Fruit fly (Drosophila melanogaster) whole organism, embryonic: ENCODE results near the gene CG9961.

Experiments used
- B-H1 ChIP-seq: fragments of 200-800 bp; sonication (Bioruptor generic); IDR thresholded peaks from 3 replicates; pipeline ENCODE4 v1.3.6; 2022; ENCODE audit warnings: missing biosample characterization, missing genetic modification characterization
- CG10565 ChIP-seq: fragments of 200-800 bp; sonication (Bioruptor generic); optimal IDR thresholded peaks from 3 replicates; lab custom pipeline; 2016; ENCODE audit warnings: missing biosample characterization, mild to moderate bottlenecking, missing genetic modification characterization
- CG11695 ChIP-seq: fragments of 200-800 bp; sonication (Bioruptor generic); IDR thresholded peaks from 3 replicates; pipeline ENCODE4 v1.3.6; 2022; ENCODE audit warnings: missing biosample characterization, missing genetic modification characterization
- CG12236 ChIP-seq: fragments of 200-800 bp; sonication (Bioruptor generic); optimal IDR thresholded peaks from 2 replicates; lab custom pipeline; 2016; ENCODE audit warnings: missing biosample characterization, missing genetic modification characterization
- CG13624 ChIP-seq: fragments of 200-800 bp; sonication (Bioruptor generic); optimal IDR thresholded peaks from 2 replicates; lab custom pipeline; 2016; ENCODE audit warnings: missing biosample characterization, missing genetic modification characterization
- CG16815 ChIP-seq: fragments of 200-800 bp; sonication (Bioruptor generic); optimal IDR thresholded peaks from 3 replicates; lab custom pipeline; 2017; ENCODE audit warnings: missing biosample characterization, mild to moderate bottlenecking, missing genetic modification characterization
- CG17359 ChIP-seq: fragments of 200-800 bp; sonication (Bioruptor generic); optimal IDR thresholded peaks from 3 replicates; lab custom pipeline; 2018; ENCODE audit warnings: missing biosample characterization, mild to moderate bottlenecking, missing genetic modification characterization, moderate library complexity
- CG17361 ChIP-seq: fragments of 200-800 bp; sonication (Bioruptor generic); IDR thresholded peaks from 3 replicates; pipeline ENCODE4 v1.3.6; 2022; ENCODE audit warnings: missing biosample characterization, missing genetic modification characterization
- CG1792 ChIP-seq: fragments of 200-800 bp; sonication (Bioruptor generic); optimal IDR thresholded peaks from 2 replicates; lab custom pipeline; 2016; ENCODE audit warnings: missing biosample characterization, missing genetic modification characterization
- CG18011 ChIP-seq: fragments of 200-800 bp; sonication (Bioruptor generic); optimal IDR thresholded peaks from 2 replicates; lab custom pipeline; 2017; ENCODE audit warnings: missing biosample characterization, missing genetic modification characterization, mild to moderate bottlenecking, moderate library complexity, missing genotype
- CG1832 ChIP-seq: fragments of 200-800 bp; sonication (Bioruptor generic); optimal IDR thresholded peaks from 2 replicates; lab custom pipeline; 2017; ENCODE audit warnings: missing biosample characterization, mild to moderate bottlenecking, missing genetic modification characterization, inconsistent platforms
- CG2202 ChIP-seq: fragments of 200-800 bp; sonication (Bioruptor generic); optimal IDR thresholded peaks from 2 replicates; lab custom pipeline; 2018; ENCODE audit warnings: missing biosample characterization, mild to moderate bottlenecking, missing genetic modification characterization
- CG32532 ChIP-seq: fragments of 200-800 bp; sonication (Bioruptor generic); IDR thresholded peaks from 2 replicates; pipeline ENCODE4 v1.3.6; 2022; ENCODE audit warnings: missing biosample characterization, missing genetic modification characterization
- CG32772 ChIP-seq: fragments of 200-800 bp; sonication (Bioruptor generic); IDR thresholded peaks from 2 replicates; pipeline ENCODE4 v1.3.6; 2022; ENCODE audit warnings: missing biosample characterization, missing genetic modification characterization
- CG4707 ChIP-seq: fragments of 200-800 bp; sonication (Bioruptor generic); optimal IDR thresholded peaks from 2 replicates; lab custom pipeline; 2018; ENCODE audit warnings: missing biosample characterization, mild to moderate bottlenecking, missing genetic modification characterization, moderate library complexity
- CG6654 ChIP-seq: fragments of 200-800 bp; sonication (Bioruptor generic); optimal IDR thresholded peaks from 2 replicates; lab custom pipeline; 2017; ENCODE audit warnings: missing biosample characterization, mild to moderate bottlenecking, missing genetic modification characterization
- CG6689 ChIP-seq: fragments of 200-800 bp; sonication (Bioruptor generic); IDR thresholded peaks from 2 replicates; pipeline ENCODE4 v1.3.6; 2022; ENCODE audit warnings: missing biosample characterization, missing genetic modification characterization
- CG6854 ChIP-seq: fragments of 200-800 bp; sonication (Bioruptor generic); optimal IDR thresholded peaks from 3 replicates; lab custom pipeline; 2017; ENCODE audit warnings: missing biosample characterization, mild to moderate bottlenecking, missing genetic modification characterization
- CG7928 ChIP-seq: fragments of 200-800 bp; sonication (Bioruptor generic); optimal IDR thresholded peaks from 2 replicates; lab custom pipeline; 2017; ENCODE audit warnings: missing biosample characterization, mild to moderate bottlenecking, missing genetic modification characterization
- CG8281 ChIP-seq: fragments of 200-800 bp; sonication (Bioruptor generic); optimal IDR thresholded peaks from 2 replicates; lab custom pipeline; 2018; ENCODE audit warnings: missing biosample characterization, mild to moderate bottlenecking, missing genetic modification characterization, moderate library complexity
- CG9215 ChIP-seq: fragments of 200-800 bp; sonication (Bioruptor generic); IDR thresholded peaks from 2 replicates; pipeline ENCODE4 v1.3.6; 2022; ENCODE audit warnings: missing biosample characterization, missing genetic modification characterization
- CG9609 ChIP-seq: fragments of 200-800 bp; sonication (Bioruptor generic); optimal IDR thresholded peaks from 3 replicates; lab custom pipeline; 2016; ENCODE audit warnings: missing biosample characterization, missing genetic modification characterization
- D19A ChIP-seq: fragments of 200-800 bp; optimal IDR thresholded peaks from 3 replicates; lab custom pipeline; 2019; ENCODE audit warnings: missing biosample characterization, mild to moderate bottlenecking, missing genetic modification characterization, moderate library complexity
- D19B ChIP-seq: fragments of 200-800 bp; sonication (Bioruptor generic); optimal IDR thresholded peaks from 2 replicates; lab custom pipeline; 2017; ENCODE audit warnings: missing biosample characterization, mild to moderate bottlenecking, missing genetic modification characterization
- Drgx ChIP-seq: fragments of 200-800 bp; sonication (Bioruptor generic); IDR thresholded peaks from 2 replicates; pipeline ENCODE4 v1.3.6; 2022; ENCODE audit warnings: missing biosample characterization, missing genetic modification characterization
- E2f2 ChIP-seq: fragments of 200-800 bp; sonication (Bioruptor generic); IDR thresholded peaks from 2 replicates; pipeline ENCODE4 v1.3.6; 2022; ENCODE audit warnings: missing biosample characterization, missing genetic modification characterization
- Ets65A ChIP-seq: fragments of 200-800 bp; sonication (Bioruptor generic); peaks from one replicate; lab custom pipeline; 2016; ENCODE audit warnings: missing biosample characterization, missing genetic modification characterization
- Fer2 ChIP-seq: fragments of 200-800 bp; sonication (Bioruptor generic); optimal IDR thresholded peaks from 2 replicates; lab custom pipeline; 2018; ENCODE audit warnings: missing biosample characterization, mild to moderate bottlenecking, missing genetic modification characterization, moderate library complexity
- H2.0 ChIP-seq: fragments of 200-800 bp; sonication (Bioruptor generic); IDR thresholded peaks from 2 replicates; pipeline ENCODE4 v1.3.6; 2022; ENCODE audit warnings: missing biosample characterization, missing genetic modification characterization
- NK7.1 ChIP-seq: fragments of 200-800 bp; sonication (Bioruptor generic); optimal IDR thresholded peaks from 3 replicates; lab custom pipeline; 2016; ENCODE audit warnings: missing biosample characterization, missing genetic modification characterization
- PHDP ChIP-seq: fragments of 200-800 bp; sonication (Bioruptor generic); optimal IDR thresholded peaks from 3 replicates; lab custom pipeline; 2018; ENCODE audit warnings: missing biosample characterization, mild to moderate bottlenecking, missing genetic modification characterization, moderate library complexity
- TFAM ChIP-seq: fragments of 200-800 bp; sonication (Bioruptor generic); optimal IDR thresholded peaks from 2 replicates; lab custom pipeline; 2017; ENCODE audit warnings: missing biosample characterization, missing genetic modification characterization, inconsistent platforms
- Xbp1 ChIP-seq: fragments of 200-800 bp; sonication (Bioruptor generic); optimal IDR thresholded peaks from 3 replicates; lab custom pipeline; 2016; ENCODE audit warnings: missing biosample characterization, mild to moderate bottlenecking, missing genetic modification characterization
- bigmax ChIP-seq: fragments of 200-800 bp; sonication (Bioruptor generic); optimal IDR thresholded peaks from 2 replicates; lab custom pipeline; 2018; ENCODE audit warnings: missing biosample characterization, mild to moderate bottlenecking, missing genetic modification characterization
- ci ChIP-seq: fragments of 200-800 bp; sonication (Bioruptor generic); IDR thresholded peaks from 3 replicates; pipeline ENCODE4 v1.3.6; 2022; ENCODE audit warnings: missing biosample characterization, missing genetic modification characterization
- emc ChIP-seq: fragments of 200-800 bp; sonication (Bioruptor generic); optimal IDR thresholded peaks from 2 replicates; lab custom pipeline; 2016; ENCODE audit warnings: missing biosample characterization, missing genetic modification characterization
- en ChIP-seq: fragments of 200-800 bp; sonication (Bioruptor generic); optimal IDR thresholded peaks from 2 replicates; lab custom pipeline; 2016; ENCODE audit warnings: missing biosample characterization, missing genetic modification characterization
- eve ChIP-seq, 2 experiments: fragments of >200 bp; optimal IDR thresholded peaks; 2 replicates each; lab custom pipeline; 2017; ENCODE audit warnings: missing biosample characterization in 2 of 2, missing genetic modification characterization in 2 of 2
- eyg ChIP-seq: fragments of 200-800 bp; sonication (Bioruptor generic); optimal IDR thresholded peaks from 3 replicates; lab custom pipeline; 2016; ENCODE audit warnings: missing biosample characterization, missing genetic modification characterization
- kah ChIP-seq: fragments of 200-800 bp; sonication (Bioruptor generic); optimal IDR thresholded peaks from 2 replicates; lab custom pipeline; 2018; ENCODE audit warnings: missing biosample characterization, mild to moderate bottlenecking, missing genetic modification characterization
- lbe ChIP-seq: fragments of 200-800 bp; sonication (Bioruptor generic); optimal IDR thresholded peaks from 2 replicates; lab custom pipeline; 2016; ENCODE audit warnings: missing biosample characterization, mild to moderate bottlenecking, missing genetic modification characterization
- lov ChIP-seq, 2 experiments: fragments of 200-800 bp in 1 of 2; fragments of >200 bp in 1 of 2; sonication (Bioruptor generic) in 1 of 2; IDR thresholded peaks in 1 of 2; optimal IDR thresholded peaks in 1 of 2; 2 replicates in 1 of 2; 3 replicates in 1 of 2; pipeline versions ENCODE4 v1.3.6 to Lab custom; 2017 to 2022; ENCODE audit warnings: missing biosample characterization in 1 of 2, missing genetic modification characterization in 1 of 2
- nerfin-2 ChIP-seq: fragments of 200-800 bp; sonication (Bioruptor generic); IDR thresholded peaks from 2 replicates; pipeline ENCODE4 v1.3.6; 2022; ENCODE audit warnings: missing biosample characterization, missing genetic modification characterization; ENCODE audit not compliant: partially characterized antibody
- pnt ChIP-seq: fragments of 200-800 bp; sonication (Bioruptor generic); optimal IDR thresholded peaks from 3 replicates; lab custom pipeline; 2016; ENCODE audit warnings: missing biosample characterization, missing genetic modification characterization
- ssp ChIP-seq: fragments of 200-800 bp; sonication (Bioruptor generic); IDR thresholded peaks from 2 replicates; pipeline ENCODE4 v1.3.6; 2022; ENCODE audit warnings: missing biosample characterization, missing genetic modification characterization
- tio ChIP-seq: fragments of 200-800 bp; sonication (Bioruptor generic); optimal IDR thresholded peaks from 2 replicates; lab custom pipeline; 2017; ENCODE audit warnings: missing biosample characterization, missing genetic modification characterization, inconsistent platforms
- vnd ChIP-seq: fragments of 200-800 bp; sonication (Bioruptor generic); IDR thresholded peaks from 3 replicates; pipeline ENCODE4 v1.3.6; 2022; ENCODE audit warnings: missing biosample characterization, missing genetic modification characterization; ENCODE audit not compliant: partially characterized antibody

Gene CG9961

dm6 chr2L:2752460-2753411, 8.0 kb upstream of the CG9961 start, which contains the start of gene Pgk (continued):
- no peak for TF ChIP-seq CG6689 (GFP tag; lab: Robert Waterston, UW)
- TF ChIP-seq CG4707 (GFP tag; lab: Kevin White, UChicago), result no peak
- no peak for TF ChIP-seq H2.0 (GFP tag; lab: Robert Waterston, UW)
- TF ChIP-seq kah (GFP tag; lab: Kevin White, UChicago), result peak; percentile 39
- TF ChIP-seq nerfin-2, result no peak
- no peak for TF ChIP-seq CG1832 (GFP tag; lab: Kevin White, UChicago)
- TF ChIP-seq lov (optimal IDR thresholded peaks at IDR 0.05; lab: Kevin White, UChicago), result no peak
- TF ChIP-seq lov (GFP tag; IDR thresholded peaks at IDR 0.05; lab: Robert Waterston, UW), result no peak
- TF ChIP-seq emc (GFP tag; lab: Kevin White, UChicago), result no peak
- TF ChIP-seq eyg, result peak; percentile 28
- TF ChIP-seq CG18011 (GFP tag; lab: Kevin White, UChicago), result no peak
- TF ChIP-seq CG17361 (GFP tag; lab: Robert Waterston, UW), result no peak
- TF ChIP-seq eve (GFP tag; optimal IDR thresholded peaks at IDR 0.05; lab: Kevin White, UChicago), result no peak
- peak; percentile 84 for TF ChIP-seq lbe (GFP tag; lab: Kevin White, UChicago)

- TF ChIP-seq Xbp1 (peak; percentile 73), NK7.1 (peak; percentile 87), PHDP (peak; percentile 90), pnt (peak; percentile 72), bigmax (GFP tag; lab: Kevin White, UChicago) (no peak), ci (GFP tag; lab: Robert Waterston, UW) (no peak), CG6654 (GFP tag; lab: Kevin White, UChicago) (peak; percentile 67), tio (GFP tag; lab: Kevin White, UChicago) (peak; percentile 93), ssp (no peak), CG9215 (no peak), Fer2 (tag; lab: Kevin White, UChicago) (peak; percentile 70), Drgx (GFP tag; lab: Robert Waterston, UW) (no peak), CG9609 (GFP tag; lab: Kevin White, UChicago) (peak; percentile 93), CG1792 (GFP tag; lab: Kevin White, UChicago) (peak; percentile 86), kah (GFP tag; lab: Kevin White, UChicago) (peak; percentile 73), E2f2 (GFP tag; lab: Robert Waterston, UW) (no peak), D19B (GFP tag; lab: Kevin White, UChicago) (peak; percentile 40), CG10565 (GFP tag; lab: Kevin White, UChicago) (peak; percentile 65), CG11695 (GFP tag; lab: Robert Waterston, UW) (no peak), Ets65A (peak; percentile 96), TFAM (GFP tag; lab: Kevin White, UChicago) (peak; percentile 38), CG32772 (GFP tag; lab: Robert Waterston, UW) (no peak), D19A (peak; percentile 84), en (GFP tag; lab: Kevin White, UChicago) (peak; percentile 82), CG12236 (GFP tag; lab: Kevin White, UChicago) (peak; percentile 81), vnd (GFP tag; lab: Robert Waterston, UW) (no peak), B-H1 (GFP tag; lab: Robert Waterston, UW) (no peak), CG7928 (peak; percentile 16), CG6854 (GFP tag; lab: Kevin White, UChicago) (peak; percentile 85), CG8281 (tag; lab: Kevin White, UChicago) (peak; percentile 68), CG2202 (tag; lab: Kevin White, UChicago) (peak; percentile 41), CG16815 (GFP tag; lab: Kevin White, UChicago) (peak; percentile 84), CG17359 (tag; lab: Kevin White, UChicago) (peak; percentile 86), CG13624 (GFP tag; lab: Kevin White, UChicago) (peak; percentile 82), CG32532 (GFP tag; lab: Robert Waterston, UW) (no peak)
These were observed 7.2 kb upstream of the CG9961 start, which contains the start of gene Bacc for dm6 chr2L:2751904-2752459. Gene Bacc (plus strand): TSS chr2L:2752445.
